Fruit fly (Drosophila melanogaster): ENCODE measurements around the gene Mcr.

dm6 chr2L:8071112-8071976, 11.4 kb downstream of the Mcr start, which contains the start of gene poe:
- TF ChIP-seq Blimp-1 (GFP tag; optimal IDR thresholded peaks at IDR 0.05) (no peak), CG16779 (tag; optimal IDR thresholded peaks at IDR 0.05) (no peak), CG4318 (GFP tag; optimal IDR thresholded peaks at IDR 0.05) (no peak), net (GFP tag; optimal IDR thresholded peaks at IDR 0.05) (no peak), CG34406 (GFP tag; optimal IDR thresholded peaks at IDR 0.05) (no peak), Ets21C (GFP tag; optimal IDR thresholded peaks at IDR 0.05) (no peak)
